Fruit fly (Drosophila melanogaster) whole organism, embryonic: ENCODE results near the gene Pdhb.

Experiments
- Bgb ChIP-seq: fragments of 200-800 bp; sonication (Bioruptor generic); IDR thresholded peaks from 2 replicates; pipeline ENCODE4 v1.3.6; 2022; ENCODE audit warnings: missing biosample characterization, missing genetic modification characterization; ENCODE audit not compliant: partially characterized antibody
- Bteb2 ChIP-seq: fragments of 200-800 bp; sonication (Bioruptor generic); optimal IDR thresholded peaks from 2 replicates; lab custom pipeline; 2016; ENCODE audit warnings: missing biosample characterization, missing genetic modification characterization
- C15 ChIP-seq: fragments of 200-800 bp; sonication (Bioruptor generic); IDR thresholded peaks from 3 replicates; pipeline ENCODE4 v1.3.6; 2022; ENCODE audit warnings: missing biosample characterization, missing genetic modification characterization
- CG10274 ChIP-seq: fragments of 200-800 bp; sonication (Bioruptor generic); optimal IDR thresholded peaks from 3 replicates; lab custom pipeline; 2017; ENCODE audit warnings: missing biosample characterization, mild to moderate bottlenecking, missing genetic modification characterization
- CG10979 ChIP-seq: fragments of 200-800 bp; sonication (Bioruptor generic); optimal IDR thresholded peaks from 2 replicates; lab custom pipeline; 2018; ENCODE audit warnings: missing biosample characterization, mild to moderate bottlenecking, missing genetic modification characterization, moderate library complexity
- CG11504 ChIP-seq: fragments of 200-800 bp; sonication (Bioruptor generic); optimal IDR thresholded peaks from 3 replicates; lab custom pipeline; 2019; ENCODE audit warnings: missing biosample characterization, mild to moderate bottlenecking, missing genetic modification characterization, moderate library complexity
- CG15011 ChIP-seq: fragments of 200-800 bp; sonication (Bioruptor generic); optimal IDR thresholded peaks from 3 replicates; lab custom pipeline; 2018; ENCODE audit warnings: missing biosample characterization, mild to moderate bottlenecking, missing genetic modification characterization
- CG1529 ChIP-seq: fragments of 200-800 bp; sonication (Bioruptor generic); optimal IDR thresholded peaks from 3 replicates; lab custom pipeline; 2018; ENCODE audit warnings: missing biosample characterization, missing genetic modification characterization
- CG17359 ChIP-seq: fragments of 200-800 bp; sonication (Bioruptor generic); optimal IDR thresholded peaks from 3 replicates; lab custom pipeline; 2018; ENCODE audit warnings: missing biosample characterization, mild to moderate bottlenecking, missing genetic modification characterization, moderate library complexity
- CG18476 ChIP-seq: fragments of 200-800 bp; sonication (Bioruptor generic); optimal IDR thresholded peaks from 2 replicates; lab custom pipeline; 2016; ENCODE audit warnings: missing biosample characterization, mild to moderate bottlenecking, missing genetic modification characterization
- CG2678 ChIP-seq: fragments of 200-800 bp; sonication (Bioruptor generic); optimal IDR thresholded peaks from 3 replicates; lab custom pipeline; 2019; ENCODE audit warnings: missing biosample characterization, mild to moderate bottlenecking, missing genetic modification characterization, moderate library complexity
- CG31441 ChIP-seq: fragments of 200-800 bp; sonication (Bioruptor generic); IDR thresholded peaks from 2 replicates; pipeline ENCODE4 v1.3.6; 2022; ENCODE audit warnings: missing biosample characterization, missing genetic modification characterization
- CG7987 ChIP-seq: fragments of 200-800 bp; sonication (Bioruptor generic); optimal IDR thresholded peaks from 2 replicates; lab custom pipeline; 2018; ENCODE audit warnings: missing biosample characterization, mild to moderate bottlenecking, missing genetic modification characterization, moderate library complexity
- CG8388 ChIP-seq: fragments of 200-800 bp; sonication (Bioruptor generic); optimal IDR thresholded peaks from 2 replicates; lab custom pipeline; 2019; ENCODE audit warnings: missing biosample characterization, mild to moderate bottlenecking, missing genetic modification characterization, moderate library complexity
- CTCF ChIP-seq: fragments of 200-800 bp; sonication (Bioruptor generic); optimal IDR thresholded peaks from 2 replicates; lab custom pipeline; 2017; ENCODE audit warnings: missing biosample characterization, mild to moderate bottlenecking, missing genetic modification characterization, moderate library complexity
- Fer1 ChIP-seq: fragments of 200-800 bp; sonication (Bioruptor generic); optimal IDR thresholded peaks from 2 replicates; lab custom pipeline; 2017; ENCODE audit warnings: missing biosample characterization, mild to moderate bottlenecking, missing genetic modification characterization
- GATAe ChIP-seq: fragments of 200-800 bp; sonication (Bioruptor generic); conservative IDR thresholded peaks from 2 replicates; pipeline ENCODE4 v1.3.6; 2022; ENCODE audit warnings: missing biosample characterization, missing genetic modification characterization
- HLHmδ ChIP-seq: fragments of 200-800 bp; sonication (Bioruptor generic); optimal IDR thresholded peaks from 2 replicates; lab custom pipeline; 2018; ENCODE audit warnings: missing biosample characterization, mild to moderate bottlenecking, missing genetic modification characterization, moderate library complexity
- Hey ChIP-seq: fragments of 200-800 bp; sonication (Bioruptor generic); optimal IDR thresholded peaks from 3 replicates; lab custom pipeline; 2018; ENCODE audit warnings: missing biosample characterization, mild to moderate bottlenecking, missing genetic modification characterization
- Hr39 ChIP-seq: fragments of >200 bp; optimal IDR thresholded peaks from 2 replicates; lab custom pipeline; 2017
- Max ChIP-seq: fragments of 200-800 bp; sonication (Bioruptor generic); optimal IDR thresholded peaks from 2 replicates; lab custom pipeline; 2016; ENCODE audit warnings: missing biosample characterization, mild to moderate bottlenecking, missing genetic modification characterization
- Ptx1 ChIP-seq: fragments of 200-800 bp; sonication (Bioruptor generic); IDR thresholded peaks from 2 replicates; pipeline ENCODE4 v1.3.6; 2022; ENCODE audit warnings: missing biosample characterization, missing genetic modification characterization
- Rx ChIP-seq: fragments of 200-800 bp; sonication (Bioruptor generic); IDR thresholded peaks from 2 replicates; pipeline ENCODE4 v1.3.6; 2022; ENCODE audit warnings: missing biosample characterization, missing genetic modification characterization
- Sox100B ChIP-seq: fragments of 200-800 bp; sonication (Bioruptor generic); optimal IDR thresholded peaks from 3 replicates; lab custom pipeline; 2018; ENCODE audit warnings: missing biosample characterization, mild to moderate bottlenecking, missing genetic modification characterization
- Spps ChIP-seq: fragments of 200-800 bp; sonication (Bioruptor generic); optimal IDR thresholded peaks from 2 replicates; lab custom pipeline; 2018; ENCODE audit warnings: missing biosample characterization, mild to moderate bottlenecking, missing genetic modification characterization
- Sry-β ChIP-seq: fragments of 200-800 bp; sonication (Bioruptor generic); optimal IDR thresholded peaks from 2 replicates; lab custom pipeline; 2018; ENCODE audit warnings: missing biosample characterization, mild to moderate bottlenecking, missing genetic modification characterization, moderate library complexity
- Trl ChIP-seq, 3 experiments: fragments of >200 bp in 2 of 3; fragments of 200-800 bp in 1 of 3; sonication (Bioruptor generic) in 1 of 3; optimal IDR thresholded peaks; 2 replicates in 1 of 3; 3 replicates in 2 of 3; lab custom pipeline; 2016 to 2017; ENCODE audit warnings: missing biosample characterization in 1 of 3, missing genetic modification characterization in 1 of 3
- ap ChIP-seq: fragments of 200-800 bp; sonication (Bioruptor generic); IDR thresholded peaks from 2 replicates; pipeline ENCODE4 v1.3.6; 2022; ENCODE audit warnings: missing biosample characterization, missing genetic modification characterization
- crol ChIP-seq: fragments of 200-800 bp; sonication (Bioruptor generic); IDR thresholded peaks from 2 replicates; pipeline ENCODE4 v1.3.6; 2022; ENCODE audit warnings: missing biosample characterization, missing genetic modification characterization
- disco-r ChIP-seq: fragments of 200-800 bp; sonication (Bioruptor generic); optimal IDR thresholded peaks from 2 replicates; lab custom pipeline; 2016; ENCODE audit warnings: missing biosample characterization, missing genetic modification characterization
- dmrt11E ChIP-seq: fragments of 200-800 bp; sonication (Bioruptor generic); optimal IDR thresholded peaks from 3 replicates; lab custom pipeline; 2018; ENCODE audit warnings: missing biosample characterization, mild to moderate bottlenecking, missing genetic modification characterization, moderate library complexity
- gce ChIP-seq: fragments of 200-800 bp; sonication (Bioruptor generic); IDR thresholded peaks from 3 replicates; pipeline ENCODE4 v1.3.6; 2022; ENCODE audit warnings: missing biosample characterization, missing genetic modification characterization
- gem ChIP-seq: fragments of 200-800 bp; sonication (Bioruptor generic); optimal IDR thresholded peaks from 2 replicates; lab custom pipeline; 2019; ENCODE audit warnings: missing biosample characterization, mild to moderate bottlenecking, missing genetic modification characterization, moderate library complexity
- hth ChIP-seq: fragments of >200 bp; optimal IDR thresholded peaks from 2 replicates; lab custom pipeline; 2017; ENCODE audit warnings: inconsistent platforms
- ind ChIP-seq: fragments of 200-800 bp; sonication (Bioruptor generic); optimal IDR thresholded peaks from 3 replicates; lab custom pipeline; 2016; ENCODE audit warnings: missing biosample characterization, missing genetic modification characterization
- jigr1 ChIP-seq: fragments of 200-800 bp; sonication (Bioruptor generic); IDR thresholded peaks from 3 replicates; pipeline ENCODE4 v1.3.6; 2022; ENCODE audit warnings: missing biosample characterization, missing genetic modification characterization
- jumu ChIP-seq: fragments of 200-800 bp; sonication (Bioruptor generic); optimal IDR thresholded peaks from 3 replicates; lab custom pipeline; 2016; ENCODE audit warnings: missing biosample characterization, missing genetic modification characterization
- kah ChIP-seq: fragments of 200-800 bp; sonication (Bioruptor generic); optimal IDR thresholded peaks from 2 replicates; lab custom pipeline; 2018; ENCODE audit warnings: missing biosample characterization, mild to moderate bottlenecking, missing genetic modification characterization
- kni ChIP-seq: fragments of 200-800 bp; sonication (Bioruptor generic); optimal IDR thresholded peaks from 3 replicates; lab custom pipeline; 2017; ENCODE audit warnings: mild to moderate bottlenecking, missing biosample characterization, missing genetic modification reagents, missing genetic modification characterization
- oc ChIP-seq: fragments of 200-800 bp; sonication (Bioruptor generic); optimal IDR thresholded peaks from 2 replicates; lab custom pipeline; 2018; ENCODE audit warnings: missing biosample characterization, mild to moderate bottlenecking, missing genetic modification characterization, moderate library complexity
- pnt ChIP-seq: fragments of 200-800 bp; sonication (Bioruptor generic); optimal IDR thresholded peaks from 3 replicates; lab custom pipeline; 2016; ENCODE audit warnings: missing biosample characterization, missing genetic modification characterization
- prd ChIP-seq, 3 experiments: fragments of >200 bp in 2 of 3; fragments of 200-800 bp in 1 of 3; sonication (Bioruptor generic) in 1 of 3; optimal IDR thresholded peaks in 2 of 3; IDR thresholded peaks in 1 of 3; 2 replicates in 2 of 3; 3 replicates in 1 of 3; pipeline versions ENCODE4 v1.3.6 to Lab custom; 2017 to 2022; ENCODE audit warnings: missing biosample characterization in 1 of 3, missing genetic modification characterization in 1 of 3
- pum ChIP-seq: fragments of 200-800 bp; sonication (Bioruptor generic); optimal IDR thresholded peaks from 2 replicates; lab custom pipeline; 2016; ENCODE audit warnings: missing biosample characterization, missing genetic modification characterization
- row ChIP-seq: fragments of 200-800 bp; sonication (Bioruptor generic); IDR thresholded peaks from 3 replicates; pipeline ENCODE4 v1.3.6; 2022; ENCODE audit warnings: missing biosample characterization, missing genetic modification characterization
- sens ChIP-seq: fragments of 200-800 bp; sonication (Bioruptor generic); peaks from one replicate; lab custom pipeline; 2016; ENCODE audit warnings: missing biosample characterization, missing genetic modification characterization
- stwl ChIP-seq: fragments of 200-800 bp; sonication (Bioruptor generic); optimal IDR thresholded peaks from 3 replicates; lab custom pipeline; 2018; ENCODE audit warnings: missing biosample characterization, mild to moderate bottlenecking, missing genetic modification characterization, moderate library complexity
- tgo ChIP-seq: fragments of 200-800 bp; sonication (Bioruptor generic); IDR thresholded peaks from 3 replicates; pipeline ENCODE4 v1.3.6; 2022; ENCODE audit warnings: missing biosample characterization, missing genetic modification characterization
- wek ChIP-seq: fragments of 200-800 bp; sonication (Bioruptor generic); optimal IDR thresholded peaks from 3 replicates; lab custom pipeline; 2018; ENCODE audit warnings: missing biosample characterization, mild to moderate bottlenecking, missing genetic modification characterization, moderate library complexity

Pdhb gene

DNA sequence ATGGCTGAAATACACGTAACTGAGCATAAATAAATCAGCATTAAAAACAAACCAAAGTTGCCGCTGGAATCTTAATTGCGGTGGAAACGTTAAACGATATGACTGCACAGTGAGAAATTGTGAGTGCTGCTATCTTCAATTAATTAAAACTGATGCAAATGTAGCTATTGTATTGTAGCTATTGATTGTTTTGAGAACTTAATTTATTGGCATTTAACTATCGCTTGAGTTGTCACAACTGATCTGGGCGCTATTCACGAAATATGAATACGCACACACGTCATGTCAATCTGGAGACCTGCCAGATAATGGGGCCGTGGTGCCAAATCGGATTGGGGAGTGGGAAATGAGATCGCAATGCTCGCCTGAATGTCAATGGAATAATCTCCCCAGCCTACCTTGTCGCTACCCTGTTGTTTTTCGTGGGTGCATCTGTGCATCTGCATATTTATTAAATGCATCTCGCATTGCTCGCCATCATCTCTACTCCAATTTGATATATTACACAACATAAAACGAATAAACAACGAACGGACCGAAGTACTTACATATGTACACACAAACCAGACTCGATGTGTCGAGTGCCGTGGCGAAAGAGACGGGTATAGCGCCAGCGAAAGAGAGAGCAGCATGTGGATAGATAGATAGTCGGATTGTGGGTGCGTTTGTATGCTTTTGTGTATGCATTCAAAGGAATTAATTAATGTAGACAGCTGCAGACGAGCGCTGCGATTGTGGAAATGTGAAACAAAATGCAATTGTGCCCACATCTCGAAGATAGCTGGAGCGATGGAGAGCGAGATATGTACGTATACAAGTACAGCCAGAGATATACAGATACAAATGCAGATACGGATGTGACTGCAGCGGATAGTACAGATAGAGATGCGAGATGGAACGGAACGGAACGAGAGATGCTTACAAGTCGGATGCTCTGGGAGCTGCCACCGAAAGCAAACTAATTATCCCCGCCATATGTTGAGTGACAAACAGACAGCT, 29.1 kb upstream of the Pdhb start (continued):
- peak; percentile 34 for TF ChIP-seq CG2678 (tag; lab: Kevin White, UChicago)
- TF ChIP-seq wek (GFP tag; lab: Kevin White, UChicago), result peak; percentile 55
- 0 out of 3 replicates have a peak, but pooled peaks have one; percentile 40 for TF ChIP-seq gce (GFP tag; lab: Robert Waterston, UW)
- no peak for TF ChIP-seq CG15011 (GFP tag; lab: Kevin White, UChicago)
- no peak for TF ChIP-seq Max (GFP tag; lab: Kevin White, UChicago)
- TF ChIP-seq disco-r, result no peak
- TF ChIP-seq Ptx1 (GFP tag; lab: Robert Waterston, UW), result no peak
- peak; percentile 29; the same call in 1 of the 2 replicates for TF ChIP-seq crol (GFP tag; lab: Robert Waterston, UW)
- no peak for TF ChIP-seq Spps (tag; lab: Kevin White, UChicago)
- peak; percentile 31 for TF ChIP-seq dmrt11E (tag; lab: Kevin White, UChicago)
- peak; percentile 37 for TF ChIP-seq kni
- peak; percentile 11 for TF ChIP-seq gem (tag; lab: Kevin White, UChicago)
- TF ChIP-seq CG10274 (GFP tag; lab: Kevin White, UChicago), result no peak
- TF ChIP-seq Hey, result no peak
- no peak for TF ChIP-seq CG8388 (GFP tag; lab: Kevin White, UChicago)
- TF ChIP-seq HLHmδ, result peak; percentile 70
- no peak for TF ChIP-seq kah (GFP tag; lab: Kevin White, UChicago)
- TF ChIP-seq prd (optimal IDR thresholded peaks at IDR 0.05; lab: Kevin White, UChicago), result no peak
- no peak for TF ChIP-seq prd (GFP tag; IDR thresholded peaks at IDR 0.05; lab: Robert Waterston, UW)
- TF ChIP-seq pnt, result no peak
- no peak for TF ChIP-seq Hr39 (lab: Kevin White, UChicago)
- no peak for TF ChIP-seq Bgb
- TF ChIP-seq CG18476, result no peak
- peak; percentile 32 for TF ChIP-seq oc (tag; lab: Kevin White, UChicago)
- TF ChIP-seq jumu, result no peak
- TF ChIP-seq row (GFP tag; lab: Robert Waterston, UW), result 0 out of 3 replicates have a peak, but pooled peaks have one; percentile 8
- peak; percentile 1 for TF ChIP-seq CG10979 (tag; lab: Kevin White, UChicago)
- TF ChIP-seq CG1529 (GFP tag; lab: Kevin White, UChicago), result peak; percentile 47
- TF ChIP-seq Trl (optimal IDR thresholded peaks at IDR 0.05; lab: Kevin White, UChicago), result no peak
- no peak for TF ChIP-seq Trl (GFP tag; optimal IDR thresholded peaks at IDR 0.05; lab: Kevin White, UChicago)
- peak; percentile 19 for TF ChIP-seq CG17359
- TF ChIP-seq Sry-β (GFP tag; lab: Kevin White, UChicago), result peak; percentile 35
- no peak for TF ChIP-seq hth
- peak; percentile 25 for TF ChIP-seq stwl
- TF ChIP-seq Fer1, result no peak
- no peak for TF ChIP-seq GATAe (GFP tag; lab: Robert Waterston, UW)
- TF ChIP-seq jigr1, result no peak
- peak; percentile 14 for TF ChIP-seq Sox100B (GFP tag; lab: Kevin White, UChicago)
- TF ChIP-seq tgo (GFP tag; lab: Robert Waterston, UW), result no peak
- TF ChIP-seq Rx (GFP tag; lab: Robert Waterston, UW), result no peak
- peak; percentile 48 for TF ChIP-seq CG7987 (GFP tag; lab: Kevin White, UChicago)
- TF ChIP-seq pum (GFP tag; lab: Kevin White, UChicago), result no peak
- TF ChIP-seq CG31441 (GFP tag; lab: Robert Waterston, UW), result no peak
- no peak for TF ChIP-seq ind (GFP tag; lab: Kevin White, UChicago)
- peak; percentile 69 for TF ChIP-seq sens (GFP tag; lab: Kevin White, UChicago)
- no peak for TF ChIP-seq Bteb2
- no peak for TF ChIP-seq CG11504
- peak; percentile 29 for TF ChIP-seq CTCF
- no peak for TF ChIP-seq C15 (GFP tag; lab: Robert Waterston, UW)
- no peak for TF ChIP-seq ap (GFP tag; lab: Robert Waterston, UW)
